Worm (Caenorhabditis elegans) whole organism, L4 larva: Measurements from ENCODE around the gene ZK813.4.

Experiments
- F44E2.7 ChIP-seq: fragments of 200-800 bp; sonication (Bioruptor generic); IDR thresholded peaks from 2 replicates; pipeline ENCODE4 v2.1.2; 2022; ENCODE audit warnings: missing genetic modification characterization, missing compliant biosample characterization
- aly-2 ChIP-seq: sonication (generic microtip); optimal IDR thresholded peaks from 2 replicates; lab custom pipeline; 2018; ENCODE audit warnings: missing biosample characterization, missing genetic modification characterization

- TF ChIP-seq F44E2.7 (GFP tag; lab: Robert Waterston, UW) (no peak), aly-2 (tag; lab: Kevin White, UChicago) (no peak)
Observed at ce11 chrX:3472226-3472625, 42.3 kb upstream of the ZK813.4 start.
